Fruit fly (Drosophila melanogaster) whole organism, embryonic: ENCODE measurements around the gene Sr-CIII.

Source experiments
- B-H1 ChIP-seq: fragments of 200-800 bp; sonication (Bioruptor generic); IDR thresholded peaks from 3 replicates; pipeline ENCODE4 v1.3.6; 2022; ENCODE audit warnings: missing biosample characterization, missing genetic modification characterization
- BtbVII ChIP-seq: fragments of 200-800 bp; sonication (Bioruptor generic); optimal IDR thresholded peaks from 3 replicates; lab custom pipeline; 2017; ENCODE audit warnings: missing biosample characterization, mild to moderate bottlenecking, missing genetic modification characterization
- C15 ChIP-seq: fragments of 200-800 bp; sonication (Bioruptor generic); IDR thresholded peaks from 3 replicates; pipeline ENCODE4 v1.3.6; 2022; ENCODE audit warnings: missing biosample characterization, missing genetic modification characterization
- CG10274 ChIP-seq: fragments of 200-800 bp; sonication (Bioruptor generic); optimal IDR thresholded peaks from 3 replicates; lab custom pipeline; 2017; ENCODE audit warnings: missing biosample characterization, mild to moderate bottlenecking, missing genetic modification characterization
- CG11504 ChIP-seq: fragments of 200-800 bp; sonication (Bioruptor generic); optimal IDR thresholded peaks from 3 replicates; lab custom pipeline; 2019; ENCODE audit warnings: missing biosample characterization, mild to moderate bottlenecking, missing genetic modification characterization, moderate library complexity
- CG12299 ChIP-seq: fragments of 200-800 bp; sonication (Bioruptor generic); optimal IDR thresholded peaks from 2 replicates; lab custom pipeline; 2018; ENCODE audit warnings: missing biosample characterization, mild to moderate bottlenecking, missing genetic modification characterization
- CG13287 ChIP-seq: fragments of 200-800 bp; sonication (Bioruptor generic); IDR thresholded peaks from 2 replicates; pipeline ENCODE4 v1.3.6; 2022; ENCODE audit warnings: missing biosample characterization, missing genetic modification characterization; ENCODE audit not compliant: partially characterized antibody
- CG13296 ChIP-seq: fragments of 200-800 bp; sonication (Bioruptor generic); optimal IDR thresholded peaks from 3 replicates; lab custom pipeline; 2018; ENCODE audit warnings: missing biosample characterization, mild to moderate bottlenecking, missing genetic modification characterization
- CG14441 ChIP-seq: fragments of 200-800 bp; sonication (Bioruptor generic); IDR thresholded peaks from 2 replicates; pipeline ENCODE4 v1.3.6; 2022; ENCODE audit warnings: missing biosample characterization, missing genetic modification characterization
- CG1529 ChIP-seq: fragments of 200-800 bp; sonication (Bioruptor generic); optimal IDR thresholded peaks from 3 replicates; lab custom pipeline; 2018; ENCODE audit warnings: missing biosample characterization, missing genetic modification characterization
- CG15601 ChIP-seq: fragments of 200-800 bp; sonication (Bioruptor generic); optimal IDR thresholded peaks from 3 replicates; lab custom pipeline; 2019; ENCODE audit warnings: missing biosample characterization, mild to moderate bottlenecking, missing genetic modification characterization, moderate library complexity
- CG1603 ChIP-seq: fragments of 200-800 bp; sonication (Bioruptor generic); optimal IDR thresholded peaks from 2 replicates; lab custom pipeline; 2019; ENCODE audit warnings: missing biosample characterization, mild to moderate bottlenecking, missing genetic modification characterization, moderate library complexity
- CG16779 ChIP-seq: fragments of 200-800 bp; sonication (Bioruptor generic); IDR thresholded peaks from 2 replicates; pipeline ENCODE4 v1.3.6; 2022; ENCODE audit warnings: missing biosample characterization, missing genetic modification characterization
- CG2678 ChIP-seq: fragments of 200-800 bp; sonication (Bioruptor generic); optimal IDR thresholded peaks from 3 replicates; lab custom pipeline; 2019; ENCODE audit warnings: missing biosample characterization, mild to moderate bottlenecking, missing genetic modification characterization, moderate library complexity
- CG2712 ChIP-seq: fragments of 200-800 bp; optimal IDR thresholded peaks from 3 replicates; lab custom pipeline; 2019; ENCODE audit warnings: missing biosample characterization, mild to moderate bottlenecking, missing genetic modification characterization, moderate library complexity
- CG2875 ChIP-seq: fragments of 200-800 bp; sonication (Bioruptor generic); optimal IDR thresholded peaks from 2 replicates; lab custom pipeline; 2017; ENCODE audit warnings: missing biosample characterization, mild to moderate bottlenecking, missing genetic modification characterization, missing genetic modification reagents
- CG2889 ChIP-seq: fragments of 200-800 bp; sonication (Bioruptor generic); IDR thresholded peaks from 3 replicates; pipeline ENCODE4 v1.3.6; 2022; ENCODE audit warnings: missing biosample characterization, missing genetic modification characterization
- CG30020 ChIP-seq: fragments of 200-800 bp; optimal IDR thresholded peaks from 2 replicates; lab custom pipeline; 2019; ENCODE audit warnings: missing biosample characterization, mild to moderate bottlenecking, missing genetic modification characterization, moderate library complexity
- CG32767 ChIP-seq: fragments of 200-800 bp; sonication (Bioruptor generic); IDR thresholded peaks from 2 replicates; pipeline ENCODE4 v1.3.6; 2022; ENCODE audit warnings: missing biosample characterization, missing genetic modification characterization
- CG3281 ChIP-seq: fragments of 200-800 bp; sonication (Bioruptor generic); optimal IDR thresholded peaks from 3 replicates; lab custom pipeline; 2017; ENCODE audit warnings: missing biosample characterization, mild to moderate bottlenecking, missing genetic modification characterization
- CG42726 ChIP-seq: fragments of 200-800 bp; sonication (Bioruptor generic); IDR thresholded peaks from 2 replicates; pipeline ENCODE4 v1.3.6; 2022; ENCODE audit warnings: missing biosample characterization, missing genetic modification characterization; ENCODE audit not compliant: partially characterized antibody
- CG6854 ChIP-seq: fragments of 200-800 bp; sonication (Bioruptor generic); optimal IDR thresholded peaks from 3 replicates; lab custom pipeline; 2017; ENCODE audit warnings: missing biosample characterization, mild to moderate bottlenecking, missing genetic modification characterization
- CG8388 ChIP-seq: fragments of 200-800 bp; sonication (Bioruptor generic); optimal IDR thresholded peaks from 2 replicates; lab custom pipeline; 2019; ENCODE audit warnings: missing biosample characterization, mild to moderate bottlenecking, missing genetic modification characterization, moderate library complexity
- CG8924 ChIP-seq: fragments of 200-800 bp; optimal IDR thresholded peaks from 3 replicates; lab custom pipeline; 2019; ENCODE audit warnings: missing biosample characterization, mild to moderate bottlenecking, missing genetic modification characterization, moderate library complexity
- CG8944 ChIP-seq: fragments of 200-800 bp; sonication (Bioruptor generic); optimal IDR thresholded peaks from 3 replicates; lab custom pipeline; 2016; ENCODE audit warnings: missing biosample characterization, missing genetic modification characterization
- D ChIP-seq, 2 experiments: fragments of 200-800 bp in 1 of 2; fragments of >200 bp in 1 of 2; sonication (Bioruptor generic) in 1 of 2; optimal IDR thresholded peaks; 2 replicates in 1 of 2; 3 replicates in 1 of 2; lab custom pipeline; 2017; ENCODE audit warnings: mild to moderate bottlenecking in 1 of 2, missing biosample characterization in 1 of 2, missing genetic modification characterization in 1 of 2, missing genetic modification reagents in 1 of 2
- D19B ChIP-seq: fragments of 200-800 bp; sonication (Bioruptor generic); optimal IDR thresholded peaks from 2 replicates; lab custom pipeline; 2017; ENCODE audit warnings: missing biosample characterization, mild to moderate bottlenecking, missing genetic modification characterization
- Dbx ChIP-seq: fragments of 200-800 bp; sonication (Bioruptor generic); IDR thresholded peaks from 3 replicates; pipeline ENCODE4 v1.3.6; 2022; ENCODE audit warnings: missing biosample characterization, missing genetic modification characterization
- H15 ChIP-seq: fragments of 200-800 bp; sonication (Bioruptor generic); IDR thresholded peaks from 3 replicates; pipeline ENCODE4 v1.3.6; 2022; ENCODE audit warnings: missing biosample characterization, missing genetic modification characterization
- HmgZ ChIP-seq: fragments of 200-800 bp; sonication (Bioruptor generic); optimal IDR thresholded peaks from 2 replicates; lab custom pipeline; 2018; ENCODE audit warnings: missing biosample characterization, mild to moderate bottlenecking, missing genetic modification characterization
- Hr78 ChIP-seq, 2 experiments: fragments of 200-800 bp in 1 of 2; fragments of >200 bp in 1 of 2; sonication (Bioruptor generic) in 1 of 2; optimal IDR thresholded peaks; 2 replicates each; lab custom pipeline; 2017 to 2019; ENCODE audit warnings: missing biosample characterization in 2 of 2, missing genetic modification characterization in 2 of 2, mild to moderate bottlenecking in 1 of 2, moderate library complexity in 1 of 2
- Hsf ChIP-seq: fragments of 200-800 bp; sonication (Bioruptor generic); optimal IDR thresholded peaks from 3 replicates; lab custom pipeline; 2016; ENCODE audit warnings: missing biosample characterization, missing genetic modification characterization
- Lim3 ChIP-seq: fragments of 200-800 bp; sonication (Bioruptor generic); IDR thresholded peaks from 2 replicates; pipeline ENCODE4 v1.3.6; 2022; ENCODE audit warnings: missing biosample characterization, missing genetic modification characterization
- MBD-R2 ChIP-seq: fragments of 200-800 bp; sonication (Bioruptor generic); IDR thresholded peaks from 2 replicates; pipeline ENCODE4 v1.3.6; 2022; ENCODE audit warnings: missing biosample characterization, missing genetic modification characterization
- Ravus ChIP-seq: fragments of 200-800 bp; sonication (Bioruptor generic); IDR thresholded peaks from 2 replicates; pipeline ENCODE4 v1.3.6; 2022; ENCODE audit warnings: missing biosample characterization, missing genetic modification characterization
- az2 ChIP-seq: fragments of 200-800 bp; sonication (Bioruptor generic); optimal IDR thresholded peaks from 3 replicates; lab custom pipeline; 2016; ENCODE audit warnings: missing biosample characterization, missing genetic modification characterization
- bigmax ChIP-seq: fragments of 200-800 bp; sonication (Bioruptor generic); optimal IDR thresholded peaks from 2 replicates; lab custom pipeline; 2018; ENCODE audit warnings: missing biosample characterization, mild to moderate bottlenecking, missing genetic modification characterization
- cad ChIP-seq: fragments of >200 bp; optimal IDR thresholded peaks from 2 replicates; lab custom pipeline; 2017; ENCODE audit warnings: missing biosample characterization, missing genetic modification characterization
- gro ChIP-seq: fragments of 200-800 bp; sonication (Bioruptor generic); optimal IDR thresholded peaks from 2 replicates; lab custom pipeline; 2016; ENCODE audit warnings: missing biosample characterization, missing genetic modification characterization
- hb ChIP-seq: fragments of 200-800 bp; sonication (Bioruptor generic); IDR thresholded peaks from 3 replicates; pipeline ENCODE4 v1.3.6; 2022; ENCODE audit warnings: missing biosample characterization, missing genetic modification characterization; ENCODE audit not compliant: partially characterized antibody
- inv ChIP-seq: fragments of 200-800 bp; sonication (Bioruptor generic); IDR thresholded peaks from 2 replicates; pipeline ENCODE4 v1.3.6; 2022; ENCODE audit warnings: missing biosample characterization, missing genetic modification characterization; ENCODE audit not compliant: partially characterized antibody
- ken ChIP-seq: fragments of 200-800 bp; sonication (Bioruptor generic); IDR thresholded peaks from 3 replicates; pipeline ENCODE4 v1.3.6; 2022; ENCODE audit warnings: missing biosample characterization, missing genetic modification characterization
- lov ChIP-seq, 2 experiments: fragments of 200-800 bp in 1 of 2; fragments of >200 bp in 1 of 2; sonication (Bioruptor generic) in 1 of 2; IDR thresholded peaks in 1 of 2; optimal IDR thresholded peaks in 1 of 2; 2 replicates in 1 of 2; 3 replicates in 1 of 2; pipeline versions ENCODE4 v1.3.6 to Lab custom; 2017 to 2022; ENCODE audit warnings: missing biosample characterization in 1 of 2, missing genetic modification characterization in 1 of 2
- ssp ChIP-seq: fragments of 200-800 bp; sonication (Bioruptor generic); IDR thresholded peaks from 2 replicates; pipeline ENCODE4 v1.3.6; 2022; ENCODE audit warnings: missing biosample characterization, missing genetic modification characterization
- vvl ChIP-seq: fragments of 200-800 bp; sonication (Bioruptor generic); IDR thresholded peaks from 2 replicates; pipeline ENCODE4 v1.3.6; 2022; ENCODE audit warnings: missing biosample characterization, missing genetic modification characterization

Sr-CIII gene

DNA sequence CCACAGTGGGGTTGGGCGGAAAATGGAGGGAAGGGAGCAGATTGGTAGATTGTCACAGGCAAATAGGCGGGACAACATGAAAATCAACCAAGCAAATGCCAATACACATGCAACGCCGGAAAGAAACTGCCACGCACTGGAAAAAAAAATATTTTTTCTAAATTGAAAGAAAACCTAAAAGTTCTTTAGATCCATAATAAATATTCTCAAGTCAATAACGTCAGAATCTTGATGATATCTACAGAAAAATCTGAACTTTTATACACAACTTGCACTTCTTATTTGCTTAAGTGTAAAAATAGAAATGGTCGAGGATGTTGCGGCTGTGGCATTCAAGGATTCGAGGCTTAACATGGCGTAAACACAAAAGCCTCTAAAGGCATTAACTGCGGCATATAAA, 36.0 kb upstream of the Sr-CIII start (continued):
- TF ChIP-seq CG42726 (GFP tag; lab: Robert Waterston, UW): 0 out of 2 replicates have a peak, but pooled peaks have one; percentile 9
- TF ChIP-seq CG12299 (tag; lab: Kevin White, UChicago): no peak
- no peak for TF ChIP-seq CG8388 (GFP tag; lab: Kevin White, UChicago)
- TF ChIP-seq CG1529: no peak
- no peak for TF ChIP-seq CG30020 (tag; lab: Kevin White, UChicago)
- TF ChIP-seq hb: no peak
- TF ChIP-seq CG14441 (GFP tag; lab: Robert Waterston, UW): no peak
- no peak for TF ChIP-seq B-H1 (GFP tag; lab: Robert Waterston, UW)
- TF ChIP-seq BtbVII (GFP tag; lab: Kevin White, UChicago): no peak
- no peak for TF ChIP-seq cad (GFP tag; lab: Kevin White, UChicago)
- peak; percentile 46 for TF ChIP-seq CG2678 (tag; lab: Kevin White, UChicago)
- no peak for TF ChIP-seq D (optimal IDR thresholded peaks at IDR 0.05; lab: Kevin White, UChicago)
- no peak for TF ChIP-seq D (GFP tag; optimal IDR thresholded peaks at IDR 0.05; lab: Kevin White, UChicago)
- no peak for TF ChIP-seq CG16779 (GFP tag; lab: Robert Waterston, UW)
- TF ChIP-seq CG10274: no peak
- TF ChIP-seq bigmax: no peak
- no peak for TF ChIP-seq inv
- TF ChIP-seq D19B (GFP tag; lab: Kevin White, UChicago): no peak
- TF ChIP-seq lov (optimal IDR thresholded peaks at IDR 0.05; lab: Kevin White, UChicago): no peak
- no peak for TF ChIP-seq lov (GFP tag; IDR thresholded peaks at IDR 0.05; lab: Robert Waterston, UW)
- no peak; the same call in 1 of the 2 replicates for TF ChIP-seq MBD-R2 (GFP tag; lab: Robert Waterston, UW)
- TF ChIP-seq Hsf (GFP tag; lab: Kevin White, UChicago): no peak
- TF ChIP-seq CG13287: no peak
- TF ChIP-seq CG2889: no peak
- no peak for TF ChIP-seq CG13296
- TF ChIP-seq ken: no peak
- no peak for TF ChIP-seq Ravus (GFP tag; lab: Robert Waterston, UW)
- TF ChIP-seq az2 (GFP tag; lab: Kevin White, UChicago): no peak
- TF ChIP-seq CG3281 (GFP tag; lab: Kevin White, UChicago): no peak
- peak; percentile 21 for TF ChIP-seq CG2712
- TF ChIP-seq CG8924 (tag; lab: Kevin White, UChicago): peak; percentile 11
- no peak for TF ChIP-seq CG8944
- no peak for TF ChIP-seq ssp (GFP tag; lab: Robert Waterston, UW)
- no peak for TF ChIP-seq H15
- no peak for TF ChIP-seq CG32767
- TF ChIP-seq CG2875 (GFP tag; lab: Kevin White, UChicago): no peak
- no peak for TF ChIP-seq Hr78 (GFP tag; optimal IDR thresholded peaks at IDR 0.05; lab: Kevin White, UChicago)
- 0 out of 3 replicates have a peak, but pooled peaks have one; percentile 31 for TF ChIP-seq Dbx (GFP tag; lab: Robert Waterston, UW)
- TF ChIP-seq vvl: peak; percentile 18; the same call in 1 of the 2 replicates
- TF ChIP-seq HmgZ (tag; lab: Kevin White, UChicago): no peak
- no peak for TF ChIP-seq Lim3 (GFP tag; lab: Robert Waterston, UW)
- TF ChIP-seq CG15601 (tag; lab: Kevin White, UChicago): no peak
- 0 out of 3 replicates have a peak, but pooled peaks have one; percentile 37 for TF ChIP-seq C15 (GFP tag; lab: Robert Waterston, UW)
- no peak for TF ChIP-seq CG6854 (GFP tag; lab: Kevin White, UChicago)
- TF ChIP-seq gro (GFP tag; lab: Kevin White, UChicago): no peak
- TF ChIP-seq CG1603 (tag; lab: Kevin White, UChicago): no peak
- TF ChIP-seq CG11504 (tag; lab: Kevin White, UChicago): peak; percentile 29
